Fruit fly (Drosophila melanogaster): ENCODE data around the gene knk.

- 0 out of 2 replicates have a peak, but pooled peaks have one; percentile 14 for TF ChIP-seq rn (GFP tag; IDR thresholded peaks at IDR 0.05)
- TF ChIP-seq Ets98B (GFP tag; IDR thresholded peaks at IDR 0.05): 0 out of 2 replicates have a peak, but pooled peaks have one; percentile 34
- peak; percentile 7 for TF ChIP-seq CG8301 (tag; optimal IDR thresholded peaks at IDR 0.05)
- no peak for TF ChIP-seq CG10348 (GFP tag; IDR thresholded peaks at IDR 0.05)
- peak; percentile 75 for TF ChIP-seq CG4496 (GFP tag; IDR thresholded peaks at IDR 0.05)
- TF ChIP-seq CG13204 (GFP tag; optimal IDR thresholded peaks at IDR 0.05): no peak
- TF ChIP-seq EcR (GFP tag; optimal IDR thresholded peaks at IDR 0.05): no peak
- peak; percentile 27 for TF ChIP-seq Pif1A (GFP tag; optimal IDR thresholded peaks at IDR 0.05)
- peak; percentile 54 for TF ChIP-seq CG17806 (tag; optimal IDR thresholded peaks at IDR 0.05)
- peak; percentile 46 for TF ChIP-seq CG34367 (tag; optimal IDR thresholded peaks at IDR 0.05)
- TF ChIP-seq Pif1B (GFP tag; optimal IDR thresholded peaks at IDR 0.05): no peak
- TF ChIP-seq fd96Ca (GFP tag; IDR thresholded peaks at IDR 0.05): peak; percentile 69; the same call in 2 of the 3 replicates
- TF ChIP-seq CG9948 (tag; optimal IDR thresholded peaks at IDR 0.05): peak; percentile 40
Measured at dm6 chr3R:10084914-10085313, 40.5 kb downstream of the knk start.

Measured in whole organism, pupa.